Worm (Caenorhabditis elegans) whole organism, L3 larva: ENCODE data around the gene F08D12.4.

ENCODE experiments used
- egl-27 ChIP-seq: sonication (generic microtip); optimal IDR thresholded peaks from 4 replicates; lab custom pipeline; 2017; ENCODE audit warnings: missing biosample characterization, missing genetic modification reagents, missing genetic modification characterization
- elt-3 ChIP-seq, 3 experiments: fragments of 150-350 bp in 1 of 3; sonication (generic microtip) in 2 of 3; optimal IDR thresholded peaks; 2 replicates in 2 of 3; 4 replicates in 1 of 3; lab custom pipeline; 2014 to 2017; ENCODE audit warnings: missing biosample characterization in 3 of 3, missing genetic modification characterization in 3 of 3
- nhr-12 ChIP-seq: fragments of 150-350 bp; optimal IDR thresholded peaks from 2 replicates; lab custom pipeline; 2014; ENCODE audit warnings: missing biosample characterization, missing genetic modification characterization
- tbx-2 ChIP-seq: sonication (generic microtip); optimal IDR thresholded peaks from 2 replicates; lab custom pipeline; 2016; ENCODE audit warnings: mild to moderate bottlenecking, missing genetic modification characterization, missing compliant biosample characterization

DNA sequence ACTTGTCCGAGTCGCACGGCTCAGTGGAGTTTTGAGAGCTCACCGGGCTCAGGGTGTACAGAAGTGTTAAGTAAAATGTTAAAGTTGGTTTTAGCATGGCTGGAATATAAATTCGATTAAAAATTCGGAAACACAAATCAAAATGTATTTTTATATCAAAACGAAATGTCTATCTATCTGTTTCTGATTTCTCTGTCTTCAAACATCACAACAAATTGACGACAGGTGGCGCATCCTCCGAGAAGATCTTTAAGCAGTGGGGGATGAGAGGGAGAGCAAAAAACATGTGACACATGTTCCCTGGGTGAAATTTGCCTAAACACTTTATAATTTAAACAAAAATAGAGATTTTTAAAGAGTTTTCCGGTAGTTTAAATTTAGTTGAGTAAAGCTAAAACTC is 8.9 kb upstream of the F08D12.4 start, which contains the start of gene F08D12.7:
- no peak for TF ChIP-seq egl-27 (tag; lab: Kevin White, UChicago)
- TF ChIP-seq nhr-12 (tag; lab: Kevin White, UChicago), result no peak
- no peak for TF ChIP-seq elt-3 (tag; optimal IDR thresholded peaks at IDR 0.05; lab: Kevin White, UChicago)
- no peak for TF ChIP-seq tbx-2 (tag; lab: Kevin White, UChicago)
